Worm (Caenorhabditis elegans) whole organism, late embryonic: Measurements from ENCODE around the gene C09G12.17.

ENCODE experiments used
- C38D4.7 ChIP-seq: fragments of 200-800 bp; sonication (Bioruptor generic); optimal IDR thresholded peaks from 2 replicates; lab custom pipeline; 2018; ENCODE audit warnings: mild to moderate bottlenecking, missing genetic modification characterization, moderate library complexity, missing compliant biosample characterization
- ama-1 ChIP-seq: fragments of 150-350 bp; optimal IDR thresholded peaks from 2 replicates; lab custom pipeline; 2014
- dmd-4 ChIP-seq: sonication (generic microtip); optimal IDR thresholded peaks from 2 replicates; lab custom pipeline; 2016; ENCODE audit warnings: borderline replicate concordance, missing genetic modification characterization, missing compliant biosample characterization
- elt-2 ChIP-seq: sonication (generic microtip); optimal IDR thresholded peaks from 2 replicates; lab custom pipeline; 2016; ENCODE audit warnings: missing genetic modification reagents, missing genetic modification characterization, missing compliant biosample characterization
- fax-1 ChIP-seq: sonication (generic microtip); optimal IDR thresholded peaks from 2 replicates; lab custom pipeline; 2016; ENCODE audit warnings: missing genotype, missing genetic modification characterization, missing compliant biosample characterization
- fkh-10 ChIP-seq: fragments of 150-350 bp; optimal IDR thresholded peaks from 2 replicates; lab custom pipeline; 2014; ENCODE audit warnings: missing biosample characterization, missing genetic modification reagents, missing genetic modification characterization
- fkh-6 ChIP-seq: sonication (generic microtip); optimal IDR thresholded peaks from 2 replicates; lab custom pipeline; 2016; ENCODE audit warnings: missing genetic modification characterization, missing compliant biosample characterization
- hlh-30 ChIP-seq: sonication (generic microtip); optimal IDR thresholded peaks from 2 replicates; lab custom pipeline; 2017; ENCODE audit warnings: antibody characterized with exemption, missing genetic modification characterization, missing compliant biosample characterization; ENCODE audit not compliant: insufficient read depth
- lim-6 ChIP-seq: sonication (generic microtip); optimal IDR thresholded peaks from 2 replicates; lab custom pipeline; 2016; ENCODE audit warnings: missing genetic modification characterization, missing compliant biosample characterization
- nfya-1 ChIP-seq: sonication (generic microtip); optimal IDR thresholded peaks from 2 replicates; lab custom pipeline; 2017; ENCODE audit warnings: missing genetic modification characterization, mild to moderate bottlenecking, missing compliant biosample characterization, antibody characterized with exemption, moderate library complexity
- nhr-11 ChIP-seq: fragments of 150-350 bp; optimal IDR thresholded peaks from 2 replicates; lab custom pipeline; 2014; ENCODE audit warnings: missing biosample characterization, missing genetic modification characterization
- pag-3 ChIP-seq: sonication (generic microtip); optimal IDR thresholded peaks from 2 replicates; lab custom pipeline; 2016; ENCODE audit warnings: missing compliant biosample characterization, missing genetic modification characterization, borderline replicate concordance
- ref-2 ChIP-seq: sonication (generic microtip); optimal IDR thresholded peaks from 2 replicates; lab custom pipeline; 2016; ENCODE audit warnings: missing genetic modification characterization, missing compliant biosample characterization

DNA sequence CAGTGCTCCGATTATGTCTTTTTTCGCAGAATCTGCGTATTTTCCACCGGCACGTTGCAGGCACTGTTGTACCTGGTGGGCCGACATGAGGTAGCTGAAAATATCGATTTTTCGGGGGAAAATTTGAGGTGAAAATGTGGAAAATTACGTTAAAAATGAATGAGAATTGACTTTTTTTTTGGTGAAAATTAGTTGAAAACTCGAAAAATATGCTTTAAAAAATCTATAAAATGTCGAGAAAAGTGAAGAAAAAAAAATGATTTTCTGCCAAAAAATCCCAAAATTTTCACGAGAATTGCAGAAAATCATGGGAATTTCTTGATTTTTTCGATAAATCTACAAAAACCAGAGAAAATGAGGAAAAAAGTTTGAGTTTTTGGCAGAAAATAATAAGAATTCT, 18.2 kb upstream of the C09G12.17 start, which contains the start of gene tsg-101:
- TF ChIP-seq fkh-6 (tag; lab: Kevin White, UChicago) (no peak), ref-2 (tag; lab: Kevin White, UChicago) (no peak), nfya-1 (tag; lab: Kevin White, UChicago) (no peak), fax-1 (tag; lab: Kevin White, UChicago) (no peak), elt-2 (tag; lab: Kevin White, UChicago) (no peak), hlh-30 (tag; lab: Kevin White, UChicago) (no peak), fkh-10 (no peak), dmd-4 (no peak), lim-6 (tag; lab: Kevin White, UChicago) (no peak), pag-3 (tag; lab: Kevin White, UChicago) (no peak), ama-1 (lab: Kevin White, UChicago) (no peak), nhr-11 (tag; lab: Kevin White, UChicago) (no peak), C38D4.7 (GFP tag; lab: Kevin White, UChicago) (no peak)
